Worm (Caenorhabditis elegans) whole organism, mixed stage, embryonic: ENCODE measurements around the gene Y49G5A.1.

Experiments used
- ces-1 ChIP-seq: fragments of 150-350 bp; optimal IDR thresholded peaks from 2 replicates; lab custom pipeline; 2014; ENCODE audit warnings: missing biosample characterization, missing genetic modification reagents, missing genetic modification characterization
- lsy-2 ChIP-seq: fragments of 150-350 bp; optimal IDR thresholded peaks from 2 replicates; lab custom pipeline; 2014; ENCODE audit warnings: missing biosample characterization, missing genetic modification characterization
- mep-1 ChIP-seq: fragments of 150-350 bp; optimal IDR thresholded peaks from 2 replicates; lab custom pipeline; 2017; ENCODE audit warnings: missing biosample characterization, missing genetic modification reagents, missing genetic modification characterization, inconsistent platforms
- nhr-76 ChIP-seq: sonication (generic microtip); optimal IDR thresholded peaks from 2 replicates; lab custom pipeline; 2017; ENCODE audit warnings: missing biosample characterization, missing genetic modification characterization
- snpc-4 ChIP-seq: fragments of 150-350 bp; optimal IDR thresholded peaks from 2 replicates; lab custom pipeline; 2014; ENCODE audit warnings: missing biosample characterization, missing genetic modification characterization

- TF ChIP-seq lsy-2 (no peak), ces-1 (GFP tag; lab: Kevin White, UChicago) (no peak), nhr-76 (tag; lab: Kevin White, UChicago) (no peak), mep-1 (tag; lab: Kevin White, UChicago) (no peak), snpc-4 (tag; lab: Kevin White, UChicago) (no peak)
Measured at ce11 chrV:5259448-5259847, 27.7 kb downstream of the Y49G5A.1 start, which contains the start of gene srt-70.
